Worm (Caenorhabditis elegans) whole organism, L1 larva: ENCODE results near the gene C27D8.1.

Experiments
- F16B12.6 ChIP-seq: fragments of 150-350 bp; optimal IDR thresholded peaks from 2 replicates; lab custom pipeline; 2014; ENCODE audit warnings: missing biosample characterization, missing genetic modification characterization
- alr-1 ChIP-seq: fragments of 200-800 bp; sonication (Bioruptor generic); optimal IDR thresholded peaks from 2 replicates; lab custom pipeline; 2018; ENCODE audit warnings: borderline replicate concordance, mild to moderate bottlenecking, missing genetic modification characterization, missing compliant biosample characterization
- ama-1 ChIP-seq: fragments of 150-350 bp; optimal IDR thresholded peaks from 2 replicates; lab custom pipeline; 2014
- blmp-1 ChIP-seq: fragments of 150-350 bp; optimal IDR thresholded peaks from 2 replicates; lab custom pipeline; 2014; ENCODE audit warnings: missing biosample characterization, missing genetic modification characterization
- ceh-63 ChIP-seq: fragments of 200-800 bp; sonication (Bioruptor generic); optimal IDR thresholded peaks from 2 replicates; lab custom pipeline; 2018; ENCODE audit warnings: mild to moderate bottlenecking, missing genetic modification characterization, missing compliant biosample characterization
- ceh-8 ChIP-seq: fragments of 200-800 bp; sonication (Bioruptor generic); optimal IDR thresholded peaks from 2 replicates; lab custom pipeline; 2018; ENCODE audit warnings: mild to moderate bottlenecking, missing genetic modification characterization, moderate library complexity, missing compliant biosample characterization
- ceh-82 ChIP-seq, 3 experiments: fragments of 150-350 bp in 1 of 3; sonication (generic microtip) in 2 of 3; optimal IDR thresholded peaks; 2 replicates each; lab custom pipeline; 2014 to 2017; ENCODE audit warnings: missing biosample characterization in 3 of 3, missing genetic modification characterization in 3 of 3
- ces-1 ChIP-seq: fragments of 150-350 bp; optimal IDR thresholded peaks from 2 replicates; lab custom pipeline; 2014; ENCODE audit warnings: missing biosample characterization, missing genetic modification reagents, missing genetic modification characterization
- dpl-1 ChIP-seq, 3 experiments: fragments of 150-350 bp in 2 of 3; sonication (generic microtip) in 1 of 3; optimal IDR thresholded peaks; 2 replicates each; lab custom pipeline; 2014 to 2017; ENCODE audit warnings: missing biosample characterization in 3 of 3, missing genetic modification characterization in 3 of 3, missing genetic modification reagents in 3 of 3
- dsc-1 ChIP-seq: sonication (generic microtip); optimal IDR thresholded peaks from 2 replicates; lab custom pipeline; 2016; ENCODE audit warnings: mild to moderate bottlenecking, missing genetic modification characterization, missing compliant biosample characterization
- efl-3 ChIP-seq: fragments of 200-800 bp; sonication (Bioruptor generic); optimal IDR thresholded peaks from 2 replicates; lab custom pipeline; 2018; ENCODE audit warnings: mild to moderate bottlenecking, missing genetic modification characterization, missing compliant biosample characterization
- egl-13 ChIP-seq: sonication (generic microtip); optimal IDR thresholded peaks from 2 replicates; lab custom pipeline; 2016; ENCODE audit warnings: missing genotype, missing genetic modification reagents, missing genetic modification characterization, missing compliant biosample characterization
- egl-27 ChIP-seq, 2 experiments: fragments of 150-350 bp in 1 of 2; sonication (generic microtip); optimal IDR thresholded peaks; 3 replicates each; lab custom pipeline; 2017 to 2018; ENCODE audit warnings: missing biosample characterization in 2 of 2, missing genetic modification characterization in 2 of 2, missing genetic modification reagents in 2 of 2
- elt-2 ChIP-seq: sonication (generic microtip); optimal IDR thresholded peaks from 2 replicates; lab custom pipeline; 2016; ENCODE audit warnings: missing genetic modification characterization, mild to moderate bottlenecking, inconsistent platforms, missing compliant biosample characterization, missing genetic modification reagents
- elt-3 ChIP-seq, 6 experiments: fragments of 150-350 bp in 1 of 6; sonication (generic microtip); optimal IDR thresholded peaks; 2 replicates each; lab custom pipeline; 2017 to 2018; ENCODE audit warnings: missing biosample characterization in 6 of 6, missing genetic modification characterization in 6 of 6, inconsistent platforms in 1 of 6
- ets-5 ChIP-seq: fragments of 200-800 bp; sonication (Bioruptor generic); IDR thresholded peaks from 2 replicates; pipeline ENCODE4 v1.3.6; 2022; ENCODE audit warnings: missing genetic modification characterization, missing compliant biosample characterization
- fkh-10 ChIP-seq: sonication (generic microtip); optimal IDR thresholded peaks from 2 replicates; lab custom pipeline; 2017; ENCODE audit warnings: missing biosample characterization, missing genetic modification reagents, missing genetic modification characterization
- fkh-4 ChIP-seq: sonication (generic microtip); optimal IDR thresholded peaks from 2 replicates; lab custom pipeline; 2016; ENCODE audit warnings: missing compliant biosample characterization, missing genetic modification characterization, borderline replicate concordance
- fos-1 ChIP-seq: fragments of 150-350 bp; optimal IDR thresholded peaks from 2 replicates; lab custom pipeline; 2014; ENCODE audit warnings: missing biosample characterization, missing genetic modification characterization
- hlh-4 ChIP-seq: sonication (generic microtip); optimal IDR thresholded peaks from 2 replicates; lab custom pipeline; 2016; ENCODE audit warnings: mild to moderate bottlenecking, missing genetic modification characterization, missing compliant biosample characterization
- jun-1 ChIP-seq: fragments of 150-350 bp; optimal IDR thresholded peaks from 2 replicates; lab custom pipeline; 2014; ENCODE audit warnings: missing biosample characterization, missing genetic modification reagents, missing genetic modification characterization
- lin-13 ChIP-seq: fragments of 150-350 bp; optimal IDR thresholded peaks from 2 replicates; lab custom pipeline; 2014; ENCODE audit warnings: missing biosample characterization, missing genetic modification reagents, missing genetic modification characterization
- lin-14 ChIP-seq: fragments of 200-800 bp; sonication (Bioruptor generic); optimal IDR thresholded peaks from 2 replicates; lab custom pipeline; 2018; ENCODE audit warnings: mild to moderate bottlenecking, missing genetic modification characterization, moderate library complexity, missing compliant biosample characterization
- lin-35 ChIP-seq, 2 experiments: fragments of 150-350 bp; optimal IDR thresholded peaks; 2 replicates each; lab custom pipeline; 2014; ENCODE audit warnings: missing biosample characterization in 2 of 2, missing genetic modification characterization in 2 of 2, missing genetic modification reagents in 2 of 2
- lsy-2 ChIP-seq, 2 experiments: fragments of 150-350 bp; optimal IDR thresholded peaks; 2 replicates each; lab custom pipeline; 2014; ENCODE audit warnings: missing biosample characterization in 2 of 2, missing genetic modification characterization in 2 of 2
- mab-9 ChIP-seq: fragments of 200-800 bp; sonication (Bioruptor generic); IDR thresholded peaks from 2 replicates; pipeline ENCODE4 v1.3.6; 2022; ENCODE audit warnings: missing genetic modification reagents, missing genetic modification characterization, missing compliant biosample characterization
- mef-2 ChIP-seq: fragments of 150-350 bp; optimal IDR thresholded peaks from 2 replicates; lab custom pipeline; 2014; ENCODE audit warnings: missing biosample characterization, missing genetic modification characterization
- mep-1 ChIP-seq: fragments of 150-350 bp; optimal IDR thresholded peaks from 2 replicates; lab custom pipeline; 2014; ENCODE audit warnings: missing biosample characterization, missing genetic modification characterization
- nhr-11 ChIP-seq: fragments of 150-350 bp; optimal IDR thresholded peaks from 2 replicates; lab custom pipeline; 2014; ENCODE audit warnings: missing biosample characterization, missing genetic modification characterization
- nhr-20 ChIP-seq: sonication (generic microtip); optimal IDR thresholded peaks from 2 replicates; lab custom pipeline; 2016; ENCODE audit warnings: mild to moderate bottlenecking, missing genetic modification characterization, missing compliant biosample characterization
- nhr-237 ChIP-seq: fragments of 150-350 bp; optimal IDR thresholded peaks from 2 replicates; lab custom pipeline; 2014; ENCODE audit warnings: missing biosample characterization, missing genetic modification characterization
- nhr-28 ChIP-seq: fragments of 150-350 bp; optimal IDR thresholded peaks from 2 replicates; lab custom pipeline; 2014; ENCODE audit warnings: missing biosample characterization, missing genetic modification characterization
- nhr-47 ChIP-seq: sonication (generic microtip); optimal IDR thresholded peaks from 2 replicates; lab custom pipeline; 2016; ENCODE audit warnings: mild to moderate bottlenecking, missing genetic modification characterization, moderate library complexity, missing compliant biosample characterization
- nhr-71 ChIP-seq: sonication (generic microtip); optimal IDR thresholded peaks from 2 replicates; lab custom pipeline; 2016; ENCODE audit warnings: mild to moderate bottlenecking, missing genetic modification characterization, moderate library complexity, missing compliant biosample characterization
- nhr-76 ChIP-seq: sonication (generic microtip); optimal IDR thresholded peaks from 2 replicates; lab custom pipeline; 2017; ENCODE audit warnings: missing biosample characterization, missing genetic modification characterization
- pag-3 ChIP-seq: sonication (generic microtip); optimal IDR thresholded peaks from 2 replicates; lab custom pipeline; 2017; ENCODE audit warnings: missing genetic modification characterization, mild to moderate bottlenecking, missing compliant biosample characterization, antibody characterized with exemption, borderline replicate concordance; ENCODE audit not compliant: insufficient read depth
- pax-3 ChIP-seq: fragments of 200-800 bp; sonication (Bioruptor generic); optimal IDR thresholded peaks from 2 replicates; lab custom pipeline; 2018; ENCODE audit warnings: mild to moderate bottlenecking, missing genetic modification characterization, moderate library complexity, missing compliant biosample characterization
- rnt-1 ChIP-seq: sonication (generic microtip); optimal IDR thresholded peaks from 2 replicates; lab custom pipeline; 2016; ENCODE audit warnings: mild to moderate bottlenecking, missing genetic modification characterization, moderate library complexity, missing compliant biosample characterization
- sox-4 ChIP-seq: sonication (generic microtip); optimal IDR thresholded peaks from 2 replicates; lab custom pipeline; 2016; ENCODE audit warnings: missing genetic modification characterization, missing compliant biosample characterization
- sptf-1 ChIP-seq: fragments of 150-350 bp; optimal IDR thresholded peaks from 2 replicates; lab custom pipeline; 2014; ENCODE audit warnings: missing biosample characterization, missing genetic modification characterization
- tbx-2 ChIP-seq: sonication (generic microtip); optimal IDR thresholded peaks from 2 replicates; lab custom pipeline; 2016; ENCODE audit warnings: missing genetic modification characterization, missing compliant biosample characterization
- unc-30 ChIP-seq: sonication (generic microtip); optimal IDR thresholded peaks from 2 replicates; lab custom pipeline; 2017; ENCODE audit warnings: missing biosample characterization, missing genetic modification characterization
- unc-86 ChIP-seq: sonication (generic microtip); optimal IDR thresholded peaks from 2 replicates; lab custom pipeline; 2016; ENCODE audit warnings: missing genetic modification characterization, missing compliant biosample characterization
- vab-15 ChIP-seq: sonication (generic microtip); optimal IDR thresholded peaks from 2 replicates; lab custom pipeline; 2017; ENCODE audit warnings: missing genotype, mild to moderate bottlenecking, missing genetic modification characterization, missing compliant biosample characterization
- ztf-11 ChIP-seq, 2 experiments: sonication (generic microtip); optimal IDR thresholded peaks; 2 replicates each; lab custom pipeline; 2016 to 2017; ENCODE audit warnings: missing genetic modification characterization in 2 of 2, missing biosample characterization in 1 of 2, missing compliant biosample characterization in 1 of 2
- ztf-4 ChIP-seq: fragments of 150-350 bp; optimal IDR thresholded peaks from 2 replicates; lab custom pipeline; 2014; ENCODE audit warnings: missing biosample characterization, missing genetic modification characterization

Gene C27D8.1

ce11 chrIV:12700204-12700603 lies 17.4 kb upstream of the C27D8.1 start:
- TF ChIP-seq sox-4 (tag; lab: Kevin White, UChicago) (no peak), elt-3 (tag; optimal IDR thresholded peaks at IDR 0.05; lab: Kevin White, UChicago) (no peak), elt-2 (tag; lab: Kevin White, UChicago) (peak; percentile 28), vab-15 (tag; lab: Kevin White, UChicago) (no peak), rnt-1 (no peak), ceh-82 (tag; optimal IDR thresholded peaks at IDR 0.05; lab: Kevin White, UChicago) (no peak), pag-3 (tag; lab: Kevin White, UChicago) (no peak), dsc-1 (no peak), dpl-1 (GFP tag; optimal IDR thresholded peaks at IDR 0.05; lab: Kevin White, UChicago) (no peak)
- TF ChIP-seq, all 84 proteins: peak for 1

- no peak for TF ChIP-seq dpl-1 (GFP tag; optimal IDR thresholded peaks at IDR 0.05; lab: Kevin White, UChicago)
- no peak for TF ChIP-seq ztf-4 (tag; lab: Kevin White, UChicago)
- no peak for TF ChIP-seq pag-3 (tag; lab: Kevin White, UChicago)
- no peak for TF ChIP-seq nhr-237 (tag; lab: Kevin White, UChicago)
- TF ChIP-seq lin-14 (GFP tag; lab: Kevin White, UChicago): peak; percentile 39
- no peak for TF ChIP-seq elt-2 (tag; lab: Kevin White, UChicago)
- TF ChIP-seq egl-13 (tag; lab: Kevin White, UChicago): no peak
- no peak for TF ChIP-seq fkh-4
Measured at ce11 chrIV:12700944-12701343, 16.7 kb upstream of the C27D8.1 start.

ce11 chrIV:12703811-12704210 lies 13.8 kb upstream of the C27D8.1 start, which contains the start of gene C27D8.4:
TSS of gene C27D8.4 (plus strand) at chrIV:12704111.
- TF ChIP-seq efl-3 (no peak), hlh-4 (tag; lab: Kevin White, UChicago) (no peak), unc-86 (tag; lab: Kevin White, UChicago) (no peak), nhr-47 (no peak), ztf-11 (tag; optimal IDR thresholded peaks at IDR 0.05; lab: Kevin White, UChicago) (no peak), vab-15 (tag; lab: Kevin White, UChicago) (no peak), nhr-71 (no peak), nhr-20 (tag; lab: Kevin White, UChicago) (no peak), sptf-1 (tag; lab: Kevin White, UChicago) (no peak), rnt-1 (no peak), nhr-28 (tag; lab: Kevin White, UChicago) (no peak), alr-1 (tag; lab: Kevin White, UChicago) (no peak), ets-5 (no peak), F16B12.6 (tag; lab: Kevin White, UChicago) (no peak), dsc-1 (no peak), nhr-11 (no peak), nhr-76 (tag; lab: Kevin White, UChicago) (no peak), jun-1 (tag; lab: Kevin White, UChicago) (no peak), blmp-1 (tag; lab: Kevin White, UChicago) (no peak)
- TF ChIP-seq, all 84 proteins: peak for 0

ce11 chrIV:12710996-12711395 lies 6.6 kb upstream of the C27D8.1 start, which contains the start of gene C27D8.2:
TSS of gene C27D8.2 (plus strand) at chrIV:12711217.
- TF ChIP-seq tbx-2 (tag; lab: Kevin White, UChicago): no peak
- TF ChIP-seq lin-14 (GFP tag; lab: Kevin White, UChicago): peak; percentile 21
- no peak for TF ChIP-seq mep-1
- peak; percentile 80 for TF ChIP-seq blmp-1 (tag; lab: Kevin White, UChicago)
- TF ChIP-seq mab-9 (GFP tag; lab: Robert Waterston, UW): no peak
- TF ChIP-seq egl-13 (tag; lab: Kevin White, UChicago): no peak
- TF ChIP-seq elt-2 (tag; lab: Kevin White, UChicago): no peak
- no peak for TF ChIP-seq ces-1
- no peak for TF ChIP-seq unc-30 (tag; lab: Kevin White, UChicago)
- no peak for TF ChIP-seq mef-2 (tag; lab: Kevin White, UChicago)
- TF ChIP-seq lin-13 (GFP tag; lab: Kevin White, UChicago): no peak
- no peak for TF ChIP-seq fos-1
- no peak for TF ChIP-seq ama-1 (lab: Kevin White, UChicago)
- TF ChIP-seq fkh-10 (GFP tag; lab: Kevin White, UChicago): no peak
- TF ChIP-seq lsy-2 (tag; optimal IDR thresholded peaks at IDR 0.05; lab: Kevin White, UChicago): no peak
- TF ChIP-seq nhr-71: peak; percentile 27
- peak in 1 of 2 experiments; percentile 13 for TF ChIP-seq lin-35 (GFP tag; optimal IDR thresholded peaks at IDR 0.05; lab: Kevin White, UChicago)
- no peak for TF ChIP-seq ceh-82 (tag; optimal IDR thresholded peaks at IDR 0.05; lab: Kevin White, UChicago)
- no peak for TF ChIP-seq nhr-11
- TF ChIP-seq pax-3 (tag; lab: Kevin White, UChicago): no peak
- no peak for TF ChIP-seq egl-27 (tag; optimal IDR thresholded peaks at IDR 0.05; lab: Kevin White, UChicago)
- peak; percentile 9 for TF ChIP-seq nhr-20 (tag; lab: Kevin White, UChicago)
- no peak for TF ChIP-seq ceh-63 (GFP tag; lab: Kevin White, UChicago)
- no peak for TF ChIP-seq ceh-8
- no peak for TF ChIP-seq ztf-11 (tag; optimal IDR thresholded peaks at IDR 0.05; lab: Kevin White, UChicago)
